Worm (Caenorhabditis elegans) whole organism, L3 larva: Measurements from ENCODE around the gene Y39A1A.21.
A peak's percentile ranks its signal among the peaks of the same experiment; 100 is the strongest.

Source experiments
- R02D3.7 ChIP-seq: fragments of 150-350 bp; optimal IDR thresholded peaks from 2 replicates; lab custom pipeline; 2014; ENCODE audit warnings: missing biosample characterization, missing genetic modification characterization
- ZK546.5 ChIP-seq: sonication (generic microtip); optimal IDR thresholded peaks from 2 replicates; lab custom pipeline; 2017; ENCODE audit warnings: missing biosample characterization, missing genetic modification characterization
- ama-1 ChIP-seq: fragments of 150-350 bp; optimal IDR thresholded peaks from 2 replicates; lab custom pipeline; 2018
- ceh-16 ChIP-seq: sonication (generic microtip); optimal IDR thresholded peaks from 2 replicates; lab custom pipeline; 2017; ENCODE audit warnings: missing biosample characterization, missing genetic modification characterization
- ceh-82 ChIP-seq: fragments of 150-350 bp; optimal IDR thresholded peaks from 2 replicates; lab custom pipeline; 2014; ENCODE audit warnings: missing biosample characterization, missing genetic modification characterization
- egl-27 ChIP-seq: sonication (generic microtip); optimal IDR thresholded peaks from 4 replicates; lab custom pipeline; 2017; ENCODE audit warnings: missing biosample characterization, missing genetic modification reagents, missing genetic modification characterization
- egl-5 ChIP-seq: fragments of 150-350 bp; optimal IDR thresholded peaks from 2 replicates; lab custom pipeline; 2017; ENCODE audit warnings: missing biosample characterization, missing genetic modification reagents, missing genetic modification characterization, inconsistent platforms
- elt-2 ChIP-seq: sonication (generic microtip); optimal IDR thresholded peaks from 2 replicates; lab custom pipeline; 2016; ENCODE audit warnings: missing genetic modification reagents, mild to moderate bottlenecking, missing genetic modification characterization, missing compliant biosample characterization
- fkh-10 ChIP-seq: sonication (generic microtip); optimal IDR thresholded peaks from 2 replicates; lab custom pipeline; 2017; ENCODE audit warnings: missing biosample characterization, missing genetic modification reagents, missing genetic modification characterization
- hmg-11 ChIP-seq: sonication (generic microtip); optimal IDR thresholded peaks from 2 replicates; lab custom pipeline; 2016; ENCODE audit warnings: missing genetic modification characterization, missing compliant biosample characterization
- jun-1 ChIP-seq: fragments of 150-350 bp; optimal IDR thresholded peaks from 2 replicates; lab custom pipeline; 2014; ENCODE audit warnings: missing biosample characterization, missing genetic modification reagents, missing genetic modification characterization
- lin-39 ChIP-seq: fragments of 150-350 bp; optimal IDR thresholded peaks from 2 replicates; lab custom pipeline; 2018; ENCODE audit warnings: missing biosample characterization, missing genetic modification reagents, missing genetic modification characterization
- lsy-12 ChIP-seq: sonication (generic microtip); optimal IDR thresholded peaks from 2 replicates; lab custom pipeline; 2016; ENCODE audit warnings: mild to moderate bottlenecking, missing genetic modification characterization, missing compliant biosample characterization
- mdl-1 ChIP-seq: fragments of 150-350 bp; optimal IDR thresholded peaks from 2 replicates; lab custom pipeline; 2014; ENCODE audit warnings: missing biosample characterization, missing genetic modification characterization
- nfya-1 ChIP-seq: sonication (generic microtip); optimal IDR thresholded peaks from 2 replicates; lab custom pipeline; 2017; ENCODE audit warnings: missing genetic modification characterization, mild to moderate bottlenecking, missing compliant biosample characterization, antibody characterized with exemption, moderate library complexity; ENCODE audit not compliant: insufficient read depth
- nhr-12 ChIP-seq: fragments of 150-350 bp; optimal IDR thresholded peaks from 2 replicates; lab custom pipeline; 2014; ENCODE audit warnings: missing biosample characterization, missing genetic modification characterization
- nhr-23 ChIP-seq: fragments of 150-350 bp; optimal IDR thresholded peaks from 2 replicates; lab custom pipeline; 2014; ENCODE audit warnings: missing biosample characterization, missing genetic modification reagents, missing genetic modification characterization
- nhr-237 ChIP-seq: fragments of 150-350 bp; optimal IDR thresholded peaks from 2 replicates; lab custom pipeline; 2014; ENCODE audit warnings: missing biosample characterization, missing genetic modification characterization
- nhr-25 ChIP-seq: sonication (generic microtip); optimal IDR thresholded peaks from 2 replicates; lab custom pipeline; 2017; ENCODE audit warnings: missing biosample characterization, missing genetic modification characterization
- nhr-28 ChIP-seq: fragments of 150-350 bp; optimal IDR thresholded peaks from 2 replicates; lab custom pipeline; 2014; ENCODE audit warnings: missing biosample characterization, missing genetic modification characterization
- nhr-43 ChIP-seq: sonication (generic microtip); optimal IDR thresholded peaks from 2 replicates; lab custom pipeline; 2016; ENCODE audit warnings: mild to moderate bottlenecking, missing genetic modification characterization, missing compliant biosample characterization; ENCODE audit not compliant: poor library complexity, severe bottlenecking
- nhr-67 ChIP-seq: fragments of 150-350 bp; optimal IDR thresholded peaks from 2 replicates; lab custom pipeline; 2014; ENCODE audit warnings: missing biosample characterization, missing genetic modification characterization
- nhr-76 ChIP-seq: fragments of 150-350 bp; sonication (generic microtip); optimal IDR thresholded peaks from 5 replicates; lab custom pipeline; 2014; ENCODE audit warnings: missing biosample characterization, missing genetic modification characterization
- nhr-77 ChIP-seq: fragments of 150-350 bp; optimal IDR thresholded peaks from 2 replicates; lab custom pipeline; 2014; ENCODE audit warnings: missing biosample characterization, missing genetic modification characterization
- pha-4 ChIP-seq: fragments of 150-350 bp; optimal IDR thresholded peaks from 2 replicates; lab custom pipeline; 2014; ENCODE audit warnings: missing biosample characterization, missing genetic modification reagents, missing genetic modification characterization
- pqm-1 ChIP-seq: fragments of 150-350 bp; optimal IDR thresholded peaks from 2 replicates; lab custom pipeline; 2017; ENCODE audit warnings: missing biosample characterization, missing genetic modification characterization, inconsistent platforms
- sea-2 ChIP-seq: fragments of 150-350 bp; sonication (generic microtip); optimal IDR thresholded peaks from 4 replicates; lab custom pipeline; 2014; ENCODE audit warnings: missing biosample characterization, missing genetic modification reagents, missing genetic modification characterization
- skn-1 ChIP-seq: fragments of 150-350 bp; optimal IDR thresholded peaks from 2 replicates; lab custom pipeline; 2014; ENCODE audit warnings: missing biosample characterization, missing genetic modification characterization
- snpc-4 ChIP-seq: fragments of 150-350 bp; optimal IDR thresholded peaks from 2 replicates; lab custom pipeline; 2014; ENCODE audit warnings: missing biosample characterization, missing genetic modification characterization
- unc-39 ChIP-seq: sonication (generic microtip); optimal IDR thresholded peaks from 4 replicates; lab custom pipeline; 2017; ENCODE audit warnings: missing biosample characterization, missing genetic modification characterization
- unc-62 ChIP-seq: fragments of 150-350 bp; sonication (generic microtip); optimal IDR thresholded peaks from 4 replicates; lab custom pipeline; 2014; ENCODE audit warnings: missing biosample characterization, missing genetic modification reagents, missing genetic modification characterization
- zag-1 ChIP-seq: fragments of 150-350 bp; optimal IDR thresholded peaks from 2 replicates; lab custom pipeline; 2014; ENCODE audit warnings: missing biosample characterization, missing genetic modification characterization
- ztf-11 ChIP-seq: fragments of 150-350 bp; optimal IDR thresholded peaks from 2 replicates; lab custom pipeline; 2014; ENCODE audit warnings: missing biosample characterization, missing genetic modification characterization
- ztf-4 ChIP-seq: fragments of 150-350 bp; optimal IDR thresholded peaks from 2 replicates; lab custom pipeline; 2014; ENCODE audit warnings: missing biosample characterization, missing genetic modification characterization

The Y39A1A.21 gene

ce11 chrIII:10678971-10679370 is 27.9 kb downstream of the Y39A1A.21 start, which contains the start of gene Y39A1A.16:
Gene Y39A1A.16, plus strand, starts transcription at chrIII:10679271.
- TF ChIP-seq nhr-12 (tag; lab: Kevin White, UChicago) (no peak), R02D3.7 (tag; lab: Kevin White, UChicago) (no peak), skn-1 (tag; lab: Kevin White, UChicago) (no peak), snpc-4 (tag; lab: Kevin White, UChicago) (no peak), ZK546.5 (no peak), egl-5 (tag; lab: Kevin White, UChicago) (no peak), ceh-82 (tag; lab: Kevin White, UChicago) (no peak), ceh-16 (no peak), lsy-12 (no peak), egl-27 (tag; lab: Kevin White, UChicago) (no peak)

ce11 chrIII:10671894-10672293 is 34.9 kb downstream of the Y39A1A.21 start:
- no peak for TF ChIP-seq ztf-11 (tag; lab: Kevin White, UChicago)
- no peak for TF ChIP-seq nhr-43
- no peak for TF ChIP-seq unc-62 (GFP tag; lab: Kevin White, UChicago)
- TF ChIP-seq unc-39 (tag; lab: Kevin White, UChicago): no peak

ce11 chrIII:10666640-10667039 is 40.2 kb downstream of the Y39A1A.21 start:
- TF ChIP-seq ama-1 (lab: Kevin White, UChicago): no peak
- TF ChIP-seq jun-1 (tag; lab: Kevin White, UChicago): no peak
- no peak for TF ChIP-seq nhr-12 (tag; lab: Kevin White, UChicago)
- TF ChIP-seq R02D3.7 (tag; lab: Kevin White, UChicago): no peak
- TF ChIP-seq nhr-43: no peak
- TF ChIP-seq ztf-11 (tag; lab: Kevin White, UChicago): no peak
- no peak for TF ChIP-seq ceh-16

ce11 chrIII:10661292-10661691 is 45.5 kb downstream of the Y39A1A.21 start:
- TF ChIP-seq fkh-10 (no peak), lin-39 (tag; lab: Kevin White, UChicago) (peak; percentile 37), nhr-28 (tag; lab: Kevin White, UChicago) (no peak), nhr-25 (tag; lab: Kevin White, UChicago) (peak; percentile 57), nhr-237 (tag; lab: Kevin White, UChicago) (no peak), nhr-77 (tag; lab: Kevin White, UChicago) (no peak), pqm-1 (tag; lab: Kevin White, UChicago) (no peak), sea-2 (no peak), R02D3.7 (tag; lab: Kevin White, UChicago) (no peak), ztf-4 (no peak), nfya-1 (no peak), nhr-23 (tag; lab: Kevin White, UChicago) (peak; percentile 8), nhr-67 (no peak), zag-1 (tag; lab: Kevin White, UChicago) (no peak), nhr-76 (tag; lab: Kevin White, UChicago) (no peak), ceh-16 (no peak), nhr-43 (no peak)
- TF ChIP-seq, all 47 proteins: peak for 3

ce11 chrIII:10658394-10658793 is 48.4 kb downstream of the Y39A1A.21 start:
- peak; percentile 99 for TF ChIP-seq nfya-1
- TF ChIP-seq mdl-1: no peak

- TF ChIP-seq sea-2 (no peak), hmg-11 (tag; lab: Kevin White, UChicago) (peak; percentile 10)
- TF ChIP-seq, all 47 proteins: peak for 1
These were observed 49.2 kb downstream of the Y39A1A.21 start for ce11 chrIII:10657661-10658060.

ce11 chrIII:10656069-10656468 is 50.8 kb downstream of the Y39A1A.21 start:
- TF ChIP-seq pha-4 (tag; lab: Kevin White, UChicago): peak; percentile 17
- TF ChIP-seq ztf-4: no peak
- peak; percentile 60 for TF ChIP-seq elt-2 (tag; lab: Kevin White, UChicago)
